Fruit fly (Drosophila melanogaster) whole organism, embryonic: ENCODE measurements around the gene Sfxn2.

Source experiments
- Adf1 ChIP-seq: fragments of 200-800 bp; sonication (Bioruptor generic); IDR thresholded peaks from 2 replicates; pipeline ENCODE4 v1.3.6; 2022; ENCODE audit warnings: missing biosample characterization, missing genetic modification characterization
- Atf3 ChIP-seq: fragments of 200-800 bp; sonication (Bioruptor generic); optimal IDR thresholded peaks from 3 replicates; lab custom pipeline; 2016; ENCODE audit warnings: missing biosample characterization, missing genetic modification characterization
- Blimp-1 ChIP-seq: fragments of 200-800 bp; sonication (Bioruptor generic); optimal IDR thresholded peaks from 3 replicates; lab custom pipeline; 2018; ENCODE audit warnings: missing biosample characterization, missing genetic modification characterization, mild to moderate bottlenecking, moderate library complexity, missing genetic modification reagents
- BtbVII ChIP-seq: fragments of 200-800 bp; sonication (Bioruptor generic); optimal IDR thresholded peaks from 3 replicates; lab custom pipeline; 2017; ENCODE audit warnings: missing biosample characterization, mild to moderate bottlenecking, missing genetic modification characterization
- Bteb2 ChIP-seq: fragments of 200-800 bp; sonication (Bioruptor generic); optimal IDR thresholded peaks from 2 replicates; lab custom pipeline; 2016; ENCODE audit warnings: missing biosample characterization, missing genetic modification characterization
- CG12659 ChIP-seq: fragments of 200-800 bp; sonication (Bioruptor generic); optimal IDR thresholded peaks from 3 replicates; lab custom pipeline; 2017; ENCODE audit warnings: mild to moderate bottlenecking, missing biosample characterization, missing genetic modification reagents, missing genetic modification characterization
- CG12942 ChIP-seq: fragments of 200-800 bp; sonication (Bioruptor generic); optimal IDR thresholded peaks from 3 replicates; lab custom pipeline; 2016; ENCODE audit warnings: missing biosample characterization, missing genetic modification characterization
- CG1602 ChIP-seq: fragments of 200-800 bp; sonication (Bioruptor generic); optimal IDR thresholded peaks from 3 replicates; lab custom pipeline; 2016; ENCODE audit warnings: missing biosample characterization, missing genetic modification characterization
- CG2120 ChIP-seq: fragments of 200-800 bp; sonication (Bioruptor generic); optimal IDR thresholded peaks from 3 replicates; lab custom pipeline; 2016; ENCODE audit warnings: missing biosample characterization, missing genetic modification characterization
- CG30431 ChIP-seq: fragments of 200-800 bp; sonication (Bioruptor generic); optimal IDR thresholded peaks from 2 replicates; lab custom pipeline; 2017; ENCODE audit warnings: missing biosample characterization, missing genetic modification characterization
- CG4707 ChIP-seq: fragments of 200-800 bp; sonication (Bioruptor generic); optimal IDR thresholded peaks from 2 replicates; lab custom pipeline; 2018; ENCODE audit warnings: missing biosample characterization, mild to moderate bottlenecking, missing genetic modification characterization, moderate library complexity
- CG6813 ChIP-seq: fragments of 200-800 bp; sonication (Bioruptor generic); optimal IDR thresholded peaks from 2 replicates; lab custom pipeline; 2017; ENCODE audit warnings: missing biosample characterization, missing genetic modification characterization, mild to moderate bottlenecking, moderate library complexity, missing genetic modification reagents
- CG7987 ChIP-seq: fragments of 200-800 bp; sonication (Bioruptor generic); optimal IDR thresholded peaks from 2 replicates; lab custom pipeline; 2018; ENCODE audit warnings: missing biosample characterization, mild to moderate bottlenecking, missing genetic modification characterization, moderate library complexity
- CG8765 ChIP-seq: fragments of 200-800 bp; sonication (Bioruptor generic); IDR thresholded peaks from 2 replicates; pipeline ENCODE4 v1.3.6; 2022; ENCODE audit warnings: missing biosample characterization, missing genetic modification characterization
- CG9797 ChIP-seq: fragments of 200-800 bp; sonication (Bioruptor generic); optimal IDR thresholded peaks from 3 replicates; lab custom pipeline; 2018; ENCODE audit warnings: missing biosample characterization, mild to moderate bottlenecking, missing genetic modification characterization
- CG9817 ChIP-seq: fragments of 200-800 bp; sonication (Bioruptor generic); optimal IDR thresholded peaks from 2 replicates; lab custom pipeline; 2018; ENCODE audit warnings: missing biosample characterization, mild to moderate bottlenecking, missing genetic modification characterization, moderate library complexity
- CkIIα-i1 ChIP-seq: fragments of 200-800 bp; sonication (Bioruptor generic); IDR thresholded peaks from 2 replicates; pipeline ENCODE4 v1.3.6; 2022; ENCODE audit warnings: missing biosample characterization, missing genetic modification characterization
- D ChIP-seq, 2 experiments: fragments of 200-800 bp in 1 of 2; fragments of >200 bp in 1 of 2; sonication (Bioruptor generic) in 1 of 2; optimal IDR thresholded peaks; 2 replicates in 1 of 2; 3 replicates in 1 of 2; lab custom pipeline; 2017; ENCODE audit warnings: mild to moderate bottlenecking in 1 of 2, missing biosample characterization in 1 of 2, missing genetic modification characterization in 1 of 2, missing genetic modification reagents in 1 of 2
- Deaf1 ChIP-seq: fragments of 200-800 bp; optimal IDR thresholded peaks from 3 replicates; lab custom pipeline; 2019; ENCODE audit warnings: missing biosample characterization, mild to moderate bottlenecking, missing genetic modification characterization, moderate library complexity
- Dip2 ChIP-seq: fragments of 200-800 bp; sonication (Bioruptor generic); IDR thresholded peaks from 2 replicates; pipeline ENCODE4 v1.3.6; 2022; ENCODE audit warnings: missing biosample characterization, missing genetic modification characterization
- Dll ChIP-seq: fragments of 200-800 bp; sonication (Bioruptor generic); IDR thresholded peaks from 4 replicates; pipeline ENCODE4 v1.3.6; 2022; ENCODE audit warnings: missing biosample characterization, missing genetic modification characterization; ENCODE audit not compliant: partially characterized antibody
- E2f1 ChIP-seq: fragments of 200-800 bp; sonication (Bioruptor generic); IDR thresholded peaks from 2 replicates; pipeline ENCODE4 v1.3.6; 2022; ENCODE audit warnings: missing biosample characterization, missing genetic modification characterization
- Eip74EF ChIP-seq, 2 experiments: fragments of 200-800 bp in 1 of 2; fragments of >200 bp in 1 of 2; sonication (Bioruptor generic) in 1 of 2; optimal IDR thresholded peaks; 2 replicates each; lab custom pipeline; 2017 to 2019; ENCODE audit warnings: missing biosample characterization in 2 of 2, missing genetic modification characterization in 2 of 2, mild to moderate bottlenecking in 1 of 2, moderate library complexity in 1 of 2
- Fer3 ChIP-seq: fragments of 200-800 bp; sonication (Bioruptor generic); optimal IDR thresholded peaks from 2 replicates; lab custom pipeline; 2018; ENCODE audit warnings: missing biosample characterization, mild to moderate bottlenecking, missing genetic modification characterization, moderate library complexity
- Hr3 ChIP-seq: fragments of 200-800 bp; sonication (Bioruptor generic); optimal IDR thresholded peaks from 3 replicates; lab custom pipeline; 2016; ENCODE audit warnings: missing biosample characterization, missing genetic modification characterization
- Hr78 ChIP-seq, 2 experiments: fragments of 200-800 bp in 1 of 2; fragments of >200 bp in 1 of 2; sonication (Bioruptor generic) in 1 of 2; optimal IDR thresholded peaks; 2 replicates each; lab custom pipeline; 2017 to 2019; ENCODE audit warnings: missing biosample characterization in 2 of 2, missing genetic modification characterization in 2 of 2, mild to moderate bottlenecking in 1 of 2, moderate library complexity in 1 of 2
- Jarid2 ChIP-seq: fragments of 200-800 bp; sonication (Bioruptor generic); optimal IDR thresholded peaks from 3 replicates; lab custom pipeline; 2017; ENCODE audit warnings: mild to moderate bottlenecking, missing biosample characterization, missing genetic modification reagents, missing genetic modification characterization
- Lpt ChIP-seq: fragments of >200 bp; optimal IDR thresholded peaks from 2 replicates; lab custom pipeline; 2018; ENCODE audit warnings: missing biosample characterization, missing genetic modification characterization
- MBD-R2 ChIP-seq: fragments of 200-800 bp; sonication (Bioruptor generic); IDR thresholded peaks from 2 replicates; pipeline ENCODE4 v1.3.6; 2022; ENCODE audit warnings: missing biosample characterization, missing genetic modification characterization
- Poxn ChIP-seq: fragments of 200-800 bp; sonication (Bioruptor generic); IDR thresholded peaks from 2 replicates; pipeline ENCODE4 v1.3.6; 2022; ENCODE audit warnings: missing biosample characterization, missing genetic modification characterization
- Ravus ChIP-seq: fragments of 200-800 bp; sonication (Bioruptor generic); IDR thresholded peaks from 2 replicates; pipeline ENCODE4 v1.3.6; 2022; ENCODE audit warnings: missing biosample characterization, missing genetic modification characterization
- TFAM ChIP-seq: fragments of 200-800 bp; sonication (Bioruptor generic); optimal IDR thresholded peaks from 2 replicates; lab custom pipeline; 2017; ENCODE audit warnings: missing biosample characterization, missing genetic modification characterization, inconsistent platforms
- Tbp ChIP-seq: fragments of >200 bp; optimal IDR thresholded peaks from 2 replicates; lab custom pipeline; 2018; ENCODE audit warnings: missing biosample characterization, missing genetic modification characterization
- crp ChIP-seq, 2 experiments: fragments of 200-800 bp; sonication (Bioruptor generic); optimal IDR thresholded peaks; 2 replicates in 1 of 2; 3 replicates in 1 of 2; lab custom pipeline; 2017; ENCODE audit warnings: missing biosample characterization in 2 of 2, missing genetic modification characterization in 2 of 2, mild to moderate bottlenecking in 1 of 2, moderate library complexity in 1 of 2
- eve ChIP-seq, 2 experiments: fragments of >200 bp; optimal IDR thresholded peaks; 2 replicates each; lab custom pipeline; 2017; ENCODE audit warnings: missing biosample characterization in 2 of 2, missing genetic modification characterization in 2 of 2
- exex ChIP-seq: fragments of 200-800 bp; sonication (Bioruptor generic); optimal IDR thresholded peaks from 4 replicates; lab custom pipeline; 2018; ENCODE audit warnings: missing biosample characterization, mild to moderate bottlenecking, missing genetic modification characterization, moderate library complexity
- fd96Cb ChIP-seq: fragments of 200-800 bp; sonication (Bioruptor generic); optimal IDR thresholded peaks from 2 replicates; lab custom pipeline; 2018; ENCODE audit warnings: missing biosample characterization, mild to moderate bottlenecking, missing genetic modification characterization, moderate library complexity
- hb ChIP-seq: fragments of 200-800 bp; sonication (Bioruptor generic); IDR thresholded peaks from 3 replicates; pipeline ENCODE4 v1.3.6; 2022; ENCODE audit warnings: missing biosample characterization, missing genetic modification characterization; ENCODE audit not compliant: partially characterized antibody
- hth ChIP-seq: fragments of >200 bp; optimal IDR thresholded peaks from 2 replicates; lab custom pipeline; 2017; ENCODE audit warnings: inconsistent platforms
- jigr1 ChIP-seq: fragments of 200-800 bp; sonication (Bioruptor generic); IDR thresholded peaks from 3 replicates; pipeline ENCODE4 v1.3.6; 2022; ENCODE audit warnings: missing biosample characterization, missing genetic modification characterization
- onecut ChIP-seq: fragments of 200-800 bp; sonication (Bioruptor generic); IDR thresholded peaks from 2 replicates; pipeline ENCODE4 v1.3.6; 2022; ENCODE audit warnings: missing biosample characterization, missing genetic modification characterization
- phol ChIP-seq: fragments of 200-800 bp; sonication (Bioruptor generic); optimal IDR thresholded peaks from 3 replicates; lab custom pipeline; 2018; ENCODE audit warnings: missing biosample characterization, mild to moderate bottlenecking, missing genetic modification characterization, moderate library complexity
- row ChIP-seq: fragments of 200-800 bp; sonication (Bioruptor generic); IDR thresholded peaks from 3 replicates; pipeline ENCODE4 v1.3.6; 2022; ENCODE audit warnings: missing biosample characterization, missing genetic modification characterization
- scrt ChIP-seq: fragments of 200-800 bp; sonication (Bioruptor generic); optimal IDR thresholded peaks from 2 replicates; lab custom pipeline; 2018; ENCODE audit warnings: missing biosample characterization, mild to moderate bottlenecking, missing genetic modification characterization, moderate library complexity
- tll ChIP-seq, 2 experiments: fragments of 200-800 bp in 1 of 2; fragments of >200 bp in 1 of 2; sonication (Bioruptor generic) in 1 of 2; optimal IDR thresholded peaks; 2 replicates each; lab custom pipeline; 2017 to 2019; ENCODE audit warnings: missing biosample characterization in 2 of 2, missing genetic modification characterization in 2 of 2, mild to moderate bottlenecking in 1 of 2, moderate library complexity in 1 of 2
- vnd ChIP-seq: fragments of 200-800 bp; sonication (Bioruptor generic); IDR thresholded peaks from 3 replicates; pipeline ENCODE4 v1.3.6; 2022; ENCODE audit warnings: missing biosample characterization, missing genetic modification characterization; ENCODE audit not compliant: partially characterized antibody
- yki ChIP-seq: fragments of >200 bp; optimal IDR thresholded peaks from 3 replicates; lab custom pipeline; 2018
- zen ChIP-seq: fragments of 200-800 bp; sonication (Bioruptor generic); optimal IDR thresholded peaks from 3 replicates; lab custom pipeline; 2018; ENCODE audit warnings: missing biosample characterization, mild to moderate bottlenecking, missing genetic modification characterization, moderate library complexity

The Sfxn2 gene

DNA sequence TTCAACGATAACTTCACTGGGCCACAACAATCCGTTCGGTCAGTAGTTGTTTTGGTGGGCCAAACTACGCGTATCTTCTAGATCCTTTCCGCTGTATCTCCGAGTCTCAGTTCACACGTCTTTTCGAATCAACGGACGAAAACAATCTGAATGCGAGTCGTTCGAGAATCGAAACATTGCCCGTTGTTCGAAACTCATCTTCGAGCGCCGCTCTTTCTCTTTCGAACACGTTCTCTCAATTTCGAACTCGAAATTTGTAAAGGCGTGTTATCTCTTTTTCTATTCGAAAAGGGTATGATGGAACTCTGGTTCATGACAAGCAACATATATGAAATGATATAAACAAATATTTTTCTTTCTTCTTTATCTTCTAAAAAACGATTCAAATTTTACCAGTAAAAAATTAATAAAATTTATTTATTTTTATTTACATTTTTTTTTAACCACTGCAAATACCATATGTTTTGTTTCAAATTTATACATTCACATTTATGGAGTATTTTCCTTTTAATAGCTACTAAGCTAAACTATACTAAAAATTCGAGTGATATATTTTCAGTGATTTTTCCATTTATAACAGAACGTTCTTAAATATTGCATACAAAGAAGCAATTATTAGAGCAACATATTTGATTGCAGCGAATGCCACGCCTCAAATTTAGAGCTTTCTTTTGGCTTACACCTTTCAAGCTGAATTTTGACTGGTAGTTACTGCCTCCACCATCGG is 17.5 kb upstream of the Sfxn2 start, which contains the start of gene nkd (continued):
- TF ChIP-seq BtbVII (GFP tag; lab: Kevin White, UChicago) (peak; percentile 40), scrt (GFP tag; lab: Kevin White, UChicago) (peak; percentile 67), Fer3 (tag; lab: Kevin White, UChicago) (peak; percentile 93), Poxn (GFP tag; lab: Robert Waterston, UW) (peak; percentile 7; the same call in 1 of the 2 replicates), E2f1 (GFP tag; lab: Robert Waterston, UW) (peak; percentile 93), tll (GFP tag; optimal IDR thresholded peaks at IDR 0.05; lab: Kevin White, UChicago) (no peak), MBD-R2 (GFP tag; lab: Robert Waterston, UW) (peak; percentile 42), Hr3 (GFP tag; lab: Kevin White, UChicago) (peak; percentile 91), hb (GFP tag; lab: Robert Waterston, UW) (no peak), jigr1 (GFP tag; lab: Robert Waterston, UW) (no peak), Adf1 (GFP tag; lab: Robert Waterston, UW) (peak; percentile 53; the same call in 1 of the 2 replicates), CG1602 (GFP tag; lab: Kevin White, UChicago) (peak; percentile 85), TFAM (GFP tag; lab: Kevin White, UChicago) (no peak), eve (GFP tag; optimal IDR thresholded peaks at IDR 0.05; lab: Kevin White, UChicago) (no peak), Dll (GFP tag; lab: Robert Waterston, UW) (peak; percentile 39; the same call in 1 of the 4 replicates), Deaf1 (tag; lab: Kevin White, UChicago) (peak; percentile 68), fd96Cb (tag; lab: Kevin White, UChicago) (peak; percentile 83), CG12942 (peak; percentile 92), hth (no peak), Eip74EF (GFP tag; optimal IDR thresholded peaks at IDR 0.05; lab: Kevin White, UChicago) (peak in 1 of 2 experiments; percentile 84), vnd (no peak), Ravus (GFP tag; lab: Robert Waterston, UW) (peak; percentile 51; the same call in 1 of the 2 replicates), CG2120 (GFP tag; lab: Kevin White, UChicago) (peak; percentile 90), CG8765 (GFP tag; lab: Robert Waterston, UW) (peak; percentile 68; the same call in 1 of the 2 replicates), onecut (peak; percentile 90), yki (lab: Kevin White, UChicago) (no peak), Lpt (no peak), Hr78 (GFP tag; optimal IDR thresholded peaks at IDR 0.05; lab: Kevin White, UChicago) (peak in 1 of 2 experiments; percentile 76), CG12659 (GFP tag; lab: Kevin White, UChicago) (peak; percentile 90), Jarid2 (GFP tag; lab: Kevin White, UChicago) (peak; percentile 99), row (GFP tag; lab: Robert Waterston, UW) (peak; percentile 96), D (optimal IDR thresholded peaks at IDR 0.05; lab: Kevin White, UChicago) (no peak), D (GFP tag; optimal IDR thresholded peaks at IDR 0.05; lab: Kevin White, UChicago) (peak; percentile 79), CG7987 (GFP tag; lab: Kevin White, UChicago) (peak; percentile 58), Blimp-1 (peak; percentile 89), CG30431 (GFP tag; lab: Kevin White, UChicago) (peak; percentile 43), Atf3 (GFP tag; lab: Kevin White, UChicago) (peak; percentile 44), CG6813 (GFP tag; lab: Kevin White, UChicago) (peak; percentile 83), Dip2 (no peak), CG4707 (peak; percentile 79), Bteb2 (GFP tag; lab: Kevin White, UChicago) (peak; percentile 65), CG9797 (GFP tag; lab: Kevin White, UChicago) (no peak), CkIIα-i1 (GFP tag; lab: Robert Waterston, UW) (no peak), crp (GFP tag; optimal IDR thresholded peaks at IDR 0.05; lab: Kevin White, UChicago) (no peak), phol (peak; percentile 87), zen (tag; lab: Kevin White, UChicago) (peak; percentile 79), exex (tag; lab: Kevin White, UChicago) (peak; percentile 48), Tbp (GFP tag; lab: Kevin White, UChicago) (no peak), CG9817 (tag; lab: Kevin White, UChicago) (peak; percentile 70)
